Worm (Caenorhabditis elegans) whole organism, early embryonic: Measurements from ENCODE around the gene Y69E1A.1.

Source experiments
- F13C5.2 ChIP-seq: sonication (generic microtip); optimal IDR thresholded peaks from 2 replicates; lab custom pipeline; 2017; ENCODE audit warnings: mild to moderate bottlenecking, missing genetic modification characterization, inconsistent platforms, missing compliant biosample characterization
- ets-7 ChIP-seq: sonication (generic microtip); optimal IDR thresholded peaks from 2 replicates; lab custom pipeline; 2016; ENCODE audit warnings: missing genotype, missing genetic modification characterization, missing compliant biosample characterization
- flt-1 ChIP-seq: fragments of 200-800 bp; sonication (Bioruptor generic); IDR thresholded peaks from 2 replicates; pipeline ENCODE4 v1.3.6; 2022; ENCODE audit warnings: missing genetic modification characterization, missing compliant biosample characterization
- hmbx-1 ChIP-seq: sonication (generic microtip); optimal IDR thresholded peaks from 2 replicates; lab custom pipeline; 2016; ENCODE audit warnings: mild to moderate bottlenecking, missing genetic modification characterization, missing compliant biosample characterization
- sea-1 ChIP-seq: fragments of 200-800 bp; sonication (Bioruptor generic); conservative IDR thresholded peaks from 2 replicates; pipeline ENCODE4 v1.3.6; 2022; ENCODE audit warnings: missing genetic modification characterization, missing compliant biosample characterization
- tra-4 ChIP-seq: sonication (generic microtip); optimal IDR thresholded peaks from 2 replicates; lab custom pipeline; 2017; ENCODE audit warnings: missing genetic modification characterization, missing compliant biosample characterization

- TF ChIP-seq hmbx-1 (tag; lab: Kevin White, UChicago) (no peak), flt-1 (GFP tag; lab: Robert Waterston, UW) (no peak), sea-1 (no peak), F13C5.2 (no peak), ets-7 (no peak), tra-4 (tag; lab: Kevin White, UChicago) (no peak)
These were observed 17.7 kb upstream of the Y69E1A.1 start, which contains the start of the genes aqp-3 and Y69E1A.8 for ce11 chrIV:10966359-10966758.
